Worm (Caenorhabditis elegans): ENCODE data around the gene chch-3.

The chch-3 gene

DNA sequence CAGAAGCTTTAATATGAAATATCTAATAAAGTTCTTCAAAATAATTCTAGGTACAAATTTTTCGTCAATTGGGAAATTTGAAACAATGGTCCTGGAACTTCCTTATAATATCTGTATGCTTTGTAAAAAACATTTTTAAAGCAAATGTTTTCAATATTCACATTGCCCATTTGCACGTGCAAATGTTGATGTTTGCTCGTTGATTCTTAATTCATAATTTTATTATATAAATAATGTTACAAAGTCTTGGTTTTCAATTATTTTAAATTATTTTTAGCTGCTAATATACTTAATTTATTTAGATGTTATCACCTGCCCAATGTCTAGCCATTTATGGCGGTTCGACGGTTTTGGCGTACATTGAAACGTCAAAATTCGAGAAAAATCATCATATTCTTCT is 5.2 kb downstream of the chch-3 start, which contains the start of gene M176.11:
Gene M176.11 (plus strand): TSS at position 301 of the 400 bp plus-strand sequence.
- TF ChIP-seq hmbx-1 (tag; optimal IDR thresholded peaks at IDR 0.05), result no peak
- TF ChIP-seq F13C5.2 (tag; optimal IDR thresholded peaks at IDR 0.05), result no peak

DNA sequence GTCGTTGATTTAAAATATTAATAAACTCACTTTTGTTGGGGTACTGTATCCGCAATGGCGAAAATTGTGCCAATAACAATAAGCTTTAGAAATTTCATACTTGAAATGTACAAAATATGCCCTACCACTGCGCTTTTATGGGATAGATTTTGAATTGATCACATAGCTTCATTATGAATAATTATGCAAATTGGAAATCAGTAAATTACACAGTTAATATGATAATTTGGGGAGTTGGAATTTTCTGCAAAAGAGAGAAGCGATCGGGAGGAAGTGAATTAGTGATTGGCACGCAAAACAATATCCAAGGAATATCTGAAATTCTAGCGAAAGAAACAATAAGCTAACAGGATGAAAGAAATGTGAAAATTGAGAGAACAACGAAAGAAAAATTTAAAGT is 9.3 kb downstream of the chch-3 start, which contains the start of gene M176.10:
Gene M176.10 (minus strand): TSS at position 101 of the 400 bp plus-strand sequence.
- TF ChIP-seq hmbx-1 (tag; optimal IDR thresholded peaks at IDR 0.05), result no peak
- no peak for TF ChIP-seq scrt-1 (GFP tag; IDR thresholded peaks at IDR 0.05)
- no peak for TF ChIP-seq ceh-13 (GFP tag; optimal IDR thresholded peaks at IDR 0.05)
- TF ChIP-seq ceh-36 (tag; optimal IDR thresholded peaks at IDR 0.05), result no peak
- no peak for TF ChIP-seq ama-1 (optimal IDR thresholded peaks at IDR 0.05)
- no peak for TF ChIP-seq F13C5.2 (tag; optimal IDR thresholded peaks at IDR 0.05)
- TF ChIP-seq hmg-4 (GFP tag; optimal IDR thresholded peaks at IDR 0.05), result no peak
- TF ChIP-seq tra-4 (tag; optimal IDR thresholded peaks at IDR 0.05), result no peak
- TF ChIP-seq sea-1 (GFP tag; conservative IDR thresholded peaks at IDR 0.05), result no peak
- no peak for TF ChIP-seq pes-1 (GFP tag; IDR thresholded peaks at IDR 0.05)

DNA sequence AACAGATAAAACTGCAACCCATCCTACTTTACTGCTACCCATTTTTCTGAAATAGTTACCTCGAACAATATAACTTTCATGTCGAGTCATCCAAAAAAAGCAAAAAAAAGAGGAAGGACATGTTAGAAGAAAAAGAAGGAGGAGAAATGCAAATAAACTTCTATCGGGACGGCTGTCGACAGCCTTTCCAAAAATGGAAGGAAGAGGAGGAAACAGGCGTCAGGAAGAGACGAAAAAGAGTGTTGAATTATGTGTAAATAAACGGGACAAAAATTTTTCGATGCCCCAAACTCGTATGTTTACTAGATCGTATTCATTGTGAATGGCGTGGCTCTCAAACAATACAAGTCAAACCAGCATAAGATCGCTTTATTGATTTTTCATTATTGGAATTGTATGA is 10.8 kb downstream of the chch-3 start, which contains the start of gene M176.5:
Gene M176.5 (minus strand): TSS at position 101 of the 400 bp plus-strand sequence.
- TF ChIP-seq pes-1 (GFP tag; IDR thresholded peaks at IDR 0.05) (no peak), F13C5.2 (tag; optimal IDR thresholded peaks at IDR 0.05) (no peak), ets-7 (tag; optimal IDR thresholded peaks at IDR 0.05) (no peak)

DNA sequence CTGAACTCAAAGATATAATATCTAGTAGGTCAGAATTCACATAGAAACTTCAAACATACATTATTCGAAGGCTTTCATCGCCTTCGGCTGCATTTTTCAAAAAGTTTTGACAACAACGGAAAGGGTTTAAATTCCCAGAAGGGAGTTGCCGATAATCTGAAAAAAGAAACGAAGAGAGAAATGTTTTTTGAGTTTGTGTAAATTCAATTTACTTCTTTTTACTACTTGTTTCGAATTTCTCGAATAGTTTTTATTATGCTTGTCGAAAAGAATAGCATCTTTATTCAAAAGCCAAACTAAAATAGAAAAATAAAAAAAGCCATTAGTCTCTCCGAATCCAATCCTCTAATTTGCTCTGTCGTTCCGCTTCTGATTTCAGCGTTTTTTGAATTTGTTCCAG is 14.3 kb downstream of the chch-3 start:
- TF ChIP-seq F13C5.2 (tag; optimal IDR thresholded peaks at IDR 0.05) (no peak), ceh-36 (tag; optimal IDR thresholded peaks at IDR 0.05) (no peak)

DNA sequence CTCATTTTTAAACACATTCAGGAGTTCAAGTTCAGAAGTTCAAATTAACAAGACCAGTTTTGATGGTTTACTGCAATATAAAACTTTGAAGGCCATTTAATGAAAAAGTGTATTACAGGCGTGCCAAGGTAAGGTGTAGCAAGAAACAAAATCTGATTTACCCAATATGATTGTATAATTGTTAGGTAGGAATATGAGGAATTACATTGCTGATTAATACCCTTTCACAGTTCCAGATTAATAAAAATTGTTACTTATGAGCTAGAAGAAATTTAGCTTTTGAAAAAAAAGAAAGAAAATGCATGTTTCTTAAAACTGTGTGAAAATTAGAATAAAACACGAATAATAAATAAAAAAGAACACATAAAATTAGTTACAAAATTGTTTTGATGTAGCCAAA is 16.8 kb downstream of the chch-3 start, which contains the start of gene kin-15:
Gene kin-15 (minus strand): TSS at position 101 of the 400 bp plus-strand sequence.
- TF ChIP-seq pes-1 (GFP tag; IDR thresholded peaks at IDR 0.05) (no peak), hmbx-1 (tag; optimal IDR thresholded peaks at IDR 0.05) (no peak), hmg-4 (GFP tag; optimal IDR thresholded peaks at IDR 0.05) (no peak), scrt-1 (GFP tag; IDR thresholded peaks at IDR 0.05) (no peak), sea-1 (GFP tag; conservative IDR thresholded peaks at IDR 0.05) (no peak)

DNA sequence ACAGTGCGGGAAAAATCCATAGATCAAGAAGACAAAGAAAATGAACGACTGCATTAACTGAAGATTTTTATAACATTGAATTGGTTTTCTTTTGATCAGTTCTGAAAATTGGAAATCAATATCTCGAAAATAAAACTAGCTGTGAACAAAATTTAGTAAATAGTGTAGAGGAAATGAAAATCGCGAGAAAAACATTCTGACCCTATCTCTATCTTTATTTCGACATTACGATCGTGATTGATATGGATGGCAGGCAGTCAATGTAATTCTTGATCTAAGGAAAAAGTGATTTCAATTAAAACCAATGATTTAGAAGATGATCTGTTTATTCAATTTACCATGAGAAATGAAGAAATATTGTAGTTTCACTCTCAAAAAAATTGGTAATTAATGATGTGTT is 19.2 kb downstream of the chch-3 start, which contains the start of gene kin-16:
Gene kin-16 (minus strand): TSS at position 101 of the 400 bp plus-strand sequence.
- TF ChIP-seq flt-1 (GFP tag; IDR thresholded peaks at IDR 0.05) (no peak), B0310.2 (tag; optimal IDR thresholded peaks at IDR 0.05) (no peak), F13C5.2 (tag; optimal IDR thresholded peaks at IDR 0.05) (no peak), ama-1 (optimal IDR thresholded peaks at IDR 0.05) (no peak), ceh-13 (GFP tag; optimal IDR thresholded peaks at IDR 0.05) (no peak), tra-4 (tag; optimal IDR thresholded peaks at IDR 0.05) (no peak), hmbx-1 (tag; optimal IDR thresholded peaks at IDR 0.05) (no peak)

DNA sequence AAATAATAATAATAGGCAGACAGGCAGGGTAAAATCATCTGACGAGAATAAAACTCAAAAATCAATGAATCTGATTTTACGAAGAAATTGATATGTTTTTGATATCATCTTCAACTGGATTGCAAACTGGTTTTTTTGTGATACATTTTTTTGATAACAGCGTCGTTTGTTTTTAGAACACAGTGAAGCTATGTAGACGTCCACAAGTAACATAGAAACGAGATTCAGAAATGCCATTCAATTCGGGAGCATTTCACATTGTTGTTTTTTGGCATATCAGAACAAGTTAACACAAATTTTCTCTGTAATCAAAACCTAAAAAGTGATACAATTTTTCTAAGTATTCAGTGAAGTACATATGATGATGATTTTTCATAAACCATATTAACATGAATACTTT is 21.4 kb downstream of the chch-3 start, which contains the start of gene chil-13:
Gene chil-13 (minus strand): TSS at position 101 of the 400 bp plus-strand sequence.
- no peak for TF ChIP-seq pes-1 (GFP tag; IDR thresholded peaks at IDR 0.05)
- TF ChIP-seq ceh-13 (GFP tag; optimal IDR thresholded peaks at IDR 0.05), result no peak
- no peak for TF ChIP-seq hmg-4 (GFP tag; optimal IDR thresholded peaks at IDR 0.05)
- TF ChIP-seq ama-1 (optimal IDR thresholded peaks at IDR 0.05), result no peak
- no peak for TF ChIP-seq sea-1 (GFP tag; conservative IDR thresholded peaks at IDR 0.05)

DNA sequence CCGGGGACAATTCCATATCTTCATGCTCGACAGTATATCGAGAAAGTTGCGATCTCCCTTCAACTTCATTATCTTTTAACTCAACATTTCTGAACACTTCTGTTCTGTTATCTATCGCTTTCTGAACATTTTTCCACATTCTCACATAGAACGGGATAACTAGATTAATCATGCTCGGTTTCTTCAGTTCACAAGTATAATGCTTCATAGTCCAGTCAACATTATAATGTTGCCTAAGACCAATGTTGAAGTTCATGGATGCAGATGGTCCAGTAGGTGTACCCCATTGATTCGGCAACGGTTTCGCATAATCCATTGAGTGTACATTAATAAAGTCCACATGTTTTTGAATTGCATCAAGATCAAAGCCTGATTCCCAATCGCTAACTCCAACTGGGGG is 22.0 kb downstream of the chch-3 start:
- TF ChIP-seq sea-1 (GFP tag; conservative IDR thresholded peaks at IDR 0.05), result no peak
- TF ChIP-seq ceh-36 (tag; optimal IDR thresholded peaks at IDR 0.05), result no peak
- no peak for TF ChIP-seq hmbx-1 (tag; optimal IDR thresholded peaks at IDR 0.05)
- no peak for TF ChIP-seq hmg-4 (GFP tag; optimal IDR thresholded peaks at IDR 0.05)
- no peak for TF ChIP-seq tbx-11 (GFP tag; IDR thresholded peaks at IDR 0.05)
- TF ChIP-seq flt-1 (GFP tag; IDR thresholded peaks at IDR 0.05), result no peak
- TF ChIP-seq ceh-13 (GFP tag; optimal IDR thresholded peaks at IDR 0.05), result no peak
- no peak for TF ChIP-seq tbx-37 (GFP tag; conservative IDR thresholded peaks at IDR 0.05)
- TF ChIP-seq aly-1 (tag; optimal IDR thresholded peaks at IDR 0.05), result no peak
- TF ChIP-seq F13C5.2 (tag; optimal IDR thresholded peaks at IDR 0.05), result no peak
- TF ChIP-seq hnd-1 (tag; optimal IDR thresholded peaks at IDR 0.05), result no peak
- no peak for TF ChIP-seq ets-7 (tag; optimal IDR thresholded peaks at IDR 0.05)
- TF ChIP-seq tra-4 (tag; optimal IDR thresholded peaks at IDR 0.05), result no peak
- no peak for TF ChIP-seq B0310.2 (tag; optimal IDR thresholded peaks at IDR 0.05)
- no peak for TF ChIP-seq ama-1 (optimal IDR thresholded peaks at IDR 0.05)
- no peak for TF ChIP-seq scrt-1 (GFP tag; IDR thresholded peaks at IDR 0.05)
- TF ChIP-seq pes-1 (GFP tag; IDR thresholded peaks at IDR 0.05), result no peak

DNA sequence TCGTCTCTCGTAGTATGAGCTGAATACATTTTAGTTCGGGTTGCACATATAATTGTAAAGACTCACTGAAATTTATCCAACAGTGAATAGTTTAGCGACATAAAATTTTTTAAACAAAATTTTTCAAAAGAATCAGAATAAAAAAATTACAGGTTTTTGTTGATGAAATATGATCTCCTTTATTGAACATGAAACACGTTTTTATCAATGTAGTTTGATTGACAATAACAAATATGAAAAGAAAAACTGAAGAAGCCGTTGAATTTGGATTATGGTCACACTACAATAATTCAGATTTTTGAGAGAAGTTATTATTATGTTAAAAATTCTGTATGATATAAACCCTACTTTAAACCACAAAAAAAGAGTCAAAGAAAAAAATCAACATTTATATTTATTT is 23.2 kb downstream of the chch-3 start, which contains the start of gene chil-17:
Gene chil-17 (minus strand): TSS at position 101 of the 400 bp plus-strand sequence.
- no peak for TF ChIP-seq hmg-4 (GFP tag; optimal IDR thresholded peaks at IDR 0.05)
- no peak for TF ChIP-seq flt-1 (GFP tag; IDR thresholded peaks at IDR 0.05)
- TF ChIP-seq pes-1 (GFP tag; IDR thresholded peaks at IDR 0.05), result no peak
- TF ChIP-seq F13C5.2 (tag; optimal IDR thresholded peaks at IDR 0.05), result no peak
- no peak for TF ChIP-seq sea-1 (GFP tag; conservative IDR thresholded peaks at IDR 0.05)
- TF ChIP-seq hmbx-1 (tag; optimal IDR thresholded peaks at IDR 0.05), result no peak
- no peak for TF ChIP-seq tra-4 (tag; optimal IDR thresholded peaks at IDR 0.05)
- TF ChIP-seq tbx-37 (GFP tag; conservative IDR thresholded peaks at IDR 0.05), result no peak
- no peak for TF ChIP-seq B0310.2 (tag; optimal IDR thresholded peaks at IDR 0.05)
- TF ChIP-seq scrt-1 (GFP tag; IDR thresholded peaks at IDR 0.05), result no peak
- TF ChIP-seq ama-1 (optimal IDR thresholded peaks at IDR 0.05), result no peak
- no peak for TF ChIP-seq ceh-36 (tag; optimal IDR thresholded peaks at IDR 0.05)

Data from whole organism, early embryonic.